Worm (Caenorhabditis elegans) whole organism, mixed stage, embryonic: ENCODE results near the gene Y15E3A.4.

Source experiments
- lsy-2 ChIP-seq: fragments of 150-350 bp; optimal IDR thresholded peaks from 2 replicates; lab custom pipeline; 2014; ENCODE audit warnings: missing biosample characterization, missing genetic modification characterization
- mep-1 ChIP-seq: fragments of 150-350 bp; optimal IDR thresholded peaks from 2 replicates; lab custom pipeline; 2017; ENCODE audit warnings: missing biosample characterization, missing genetic modification reagents, missing genetic modification characterization, inconsistent platforms
- nhr-237 ChIP-seq: fragments of 150-350 bp; optimal IDR thresholded peaks from 2 replicates; lab custom pipeline; 2014; ENCODE audit warnings: missing biosample characterization, missing genetic modification characterization
- unc-39 ChIP-seq: fragments of 150-350 bp; optimal IDR thresholded peaks from 2 replicates; lab custom pipeline; 2014; ENCODE audit warnings: missing biosample characterization, missing genetic modification characterization

DNA sequence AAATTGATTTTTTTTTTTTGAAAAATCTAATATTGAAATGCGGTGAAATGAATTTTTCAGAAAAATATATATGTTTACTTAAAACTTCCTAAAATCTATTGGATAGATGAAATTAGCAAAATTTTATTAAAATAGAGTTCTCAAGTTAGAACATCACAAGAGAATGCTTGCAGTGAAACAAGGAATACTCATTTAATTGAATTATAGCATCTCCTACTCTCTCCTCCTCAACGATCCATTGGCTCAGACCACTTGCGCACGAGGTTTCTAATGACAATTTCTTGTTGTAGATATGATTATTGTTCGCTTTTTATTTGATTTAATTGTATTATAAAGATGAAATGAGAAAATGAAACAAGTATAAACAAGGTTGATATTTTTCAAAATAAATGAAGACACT lies 9.0 kb upstream of the Y15E3A.4 start:
- TF ChIP-seq mep-1 (no peak), unc-39 (tag; lab: Kevin White, UChicago) (no peak), nhr-237 (no peak), lsy-2 (tag; lab: Kevin White, UChicago) (no peak)
